Worm (Caenorhabditis elegans): ENCODE measurements around the gene unc-85.

unc-85 gene

ce11 chrII:4675481-4675880 is 26.4 kb upstream of the unc-85 start, which contains the start of gene T05A7.3:
T05A7.3 (plus strand) TSS chrII:4675781.
- TF ChIP-seq Y56A3A.18 (GFP tag; IDR thresholded peaks at IDR 0.05) = no peak
- no peak for TF ChIP-seq dpff-1 (tag; optimal IDR thresholded peaks at IDR 0.05)
- TF ChIP-seq chd-7 (tag; optimal IDR thresholded peaks at IDR 0.05) = no peak
- TF ChIP-seq T07F8.4 (tag; optimal IDR thresholded peaks at IDR 0.05) = no peak
- TF ChIP-seq tlf-1 (GFP tag; optimal IDR thresholded peaks at IDR 0.05) = no peak
- no peak for TF ChIP-seq nfya-2 (GFP tag; IDR thresholded peaks at IDR 0.05)
- no peak for TF ChIP-seq Y53F4B.3 (GFP tag; IDR thresholded peaks at IDR 0.05)
- TF ChIP-seq B0019.2 (GFP tag; conservative IDR thresholded peaks at IDR 0.05) = no peak

- TF ChIP-seq fkh-3 (tag; optimal IDR thresholded peaks at IDR 0.05) (no peak), nhr-27 (tag; optimal IDR thresholded peaks at IDR 0.05) (no peak), ceh-91 (GFP tag; IDR thresholded peaks at IDR 0.05) (no peak), cebp-2 (GFP tag; IDR thresholded peaks at IDR 0.05) (no peak), ccch-3 (GFP tag; optimal IDR thresholded peaks at IDR 0.05) (no peak), Y56A3A.18 (GFP tag; IDR thresholded peaks at IDR 0.05) (no peak), B0261.1 (tag; optimal IDR thresholded peaks at IDR 0.05) (no peak), madf-6 (GFP tag; IDR thresholded peaks at IDR 0.05) (no peak), zim-3 (tag; optimal IDR thresholded peaks at IDR 0.05) (no peak), F23B12.7 (tag; optimal IDR thresholded peaks at IDR 0.05; ENCODE audit: insufficient read depth) (no peak), tbp1 (GFP tag; optimal IDR thresholded peaks at IDR 0.05) (no peak), ets-4 (GFP tag; optimal IDR thresholded peaks at IDR 0.05) (no peak), dox-1 (GFP tag; IDR thresholded peaks at IDR 0.05) (no peak), repo-1 (tag; optimal IDR thresholded peaks at IDR 0.05) (no peak), ztf-3 (GFP tag; optimal IDR thresholded peaks at IDR 0.05) (no peak), F49E8.2 (tag; optimal IDR thresholded peaks at IDR 0.05; ENCODE audit: insufficient read depth) (no peak), mes-4 (tag; optimal IDR thresholded peaks at IDR 0.05) (no peak)
Observed at ce11 chrII:4676241-4676640, 25.6 kb upstream of the unc-85 start.

- TF ChIP-seq lin-26 (GFP tag; IDR thresholded peaks at IDR 0.05) (no peak), hlh-12 (tag; optimal IDR thresholded peaks at IDR 0.05) (no peak), egl-44 (GFP tag; IDR thresholded peaks at IDR 0.05) (no peak), pbrm-1 (GFP tag; IDR thresholded peaks at IDR 0.05) (no peak), F57C9.4 (tag; optimal IDR thresholded peaks at IDR 0.05) (no peak), Y67H2A.10 (GFP tag; conservative IDR thresholded peaks at IDR 0.05) (no peak), egrh-3 (GFP tag; IDR thresholded peaks at IDR 0.05) (no peak), aptf-2 (GFP tag; conservative IDR thresholded peaks at IDR 0.05) (no peak), ceh-100 (GFP tag; IDR thresholded peaks at IDR 0.05) (no peak), rpc-1 (optimal IDR thresholded peaks at IDR 0.05) (no peak), rpc-1 (tag; optimal IDR thresholded peaks at IDR 0.05) (no peak), F57A8.1 (GFP tag; optimal IDR thresholded peaks at IDR 0.05) (no peak), pha-4 (tag; optimal IDR thresholded peaks at IDR 0.05) (no peak), mcd-1 (GFP tag; IDR thresholded peaks at IDR 0.05) (no peak), efl-1 (GFP tag; optimal IDR thresholded peaks at IDR 0.05) (no peak), lir-1 (GFP tag; conservative IDR thresholded peaks at IDR 0.05) (no peak), athp-1 (tag; optimal IDR thresholded peaks at IDR 0.05) (no peak), madf-6 (GFP tag; IDR thresholded peaks at IDR 0.05) (no peak), hmg-1.2 (GFP tag; IDR thresholded peaks at IDR 0.05) (no peak), ekl-4 (GFP tag; IDR thresholded peaks at IDR 0.05) (no peak)
Observed at ce11 chrII:4677916-4678315, 24.0 kb upstream of the unc-85 start, which contains the start of gene T05A7.1. T05A7.1 (plus strand) TSS chrII:4678216.
